Worm (Caenorhabditis elegans) whole organism, L1 larva: ENCODE results near the gene rec-8.

ENCODE experiments used
- C16A3.4 ChIP-seq: fragments of 150-350 bp; optimal IDR thresholded peaks from 2 replicates; lab custom pipeline; 2014; ENCODE audit warnings: missing biosample characterization, missing genetic modification characterization
- Y116A8C.19 ChIP-seq: sonication (generic microtip); optimal IDR thresholded peaks from 2 replicates; lab custom pipeline; 2016; ENCODE audit warnings: missing compliant biosample characterization, missing genetic modification characterization, borderline replicate concordance
- ama-1 ChIP-seq: fragments of 150-350 bp; optimal IDR thresholded peaks from 2 replicates; lab custom pipeline; 2014
- blmp-1 ChIP-seq: fragments of 150-350 bp; optimal IDR thresholded peaks from 2 replicates; lab custom pipeline; 2014; ENCODE audit warnings: missing biosample characterization, missing genetic modification characterization
- ceh-63 ChIP-seq: fragments of 200-800 bp; sonication (Bioruptor generic); optimal IDR thresholded peaks from 2 replicates; lab custom pipeline; 2018; ENCODE audit warnings: mild to moderate bottlenecking, missing genetic modification characterization, missing compliant biosample characterization
- ceh-8 ChIP-seq: fragments of 200-800 bp; sonication (Bioruptor generic); optimal IDR thresholded peaks from 2 replicates; lab custom pipeline; 2018; ENCODE audit warnings: mild to moderate bottlenecking, missing genetic modification characterization, moderate library complexity, missing compliant biosample characterization
- ceh-82 ChIP-seq, 3 experiments: fragments of 150-350 bp in 1 of 3; sonication (generic microtip) in 2 of 3; optimal IDR thresholded peaks; 2 replicates each; lab custom pipeline; 2014 to 2017; ENCODE audit warnings: missing biosample characterization in 3 of 3, missing genetic modification characterization in 3 of 3
- dpl-1 ChIP-seq, 3 experiments: fragments of 150-350 bp in 2 of 3; sonication (generic microtip) in 1 of 3; optimal IDR thresholded peaks; 2 replicates each; lab custom pipeline; 2014 to 2017; ENCODE audit warnings: missing biosample characterization in 3 of 3, missing genetic modification characterization in 3 of 3, missing genetic modification reagents in 3 of 3
- efl-1 ChIP-seq, 4 experiments: fragments of 150-350 bp; optimal IDR thresholded peaks in 3 of 4; peaks in 1 of 4; 1 replicate in 1 of 4; 2 replicates in 3 of 4; lab custom pipeline; 2014; ENCODE audit warnings: missing biosample characterization in 2 of 4, missing genetic modification characterization in 2 of 4, missing genetic modification reagents in 2 of 4
- efl-3 ChIP-seq: fragments of 200-800 bp; sonication (Bioruptor generic); optimal IDR thresholded peaks from 2 replicates; lab custom pipeline; 2018; ENCODE audit warnings: mild to moderate bottlenecking, missing genetic modification characterization, missing compliant biosample characterization
- egl-27 ChIP-seq, 2 experiments: fragments of 150-350 bp in 1 of 2; sonication (generic microtip); optimal IDR thresholded peaks; 3 replicates each; lab custom pipeline; 2017 to 2018; ENCODE audit warnings: missing biosample characterization in 2 of 2, missing genetic modification characterization in 2 of 2, missing genetic modification reagents in 2 of 2
- elt-3 ChIP-seq, 6 experiments: fragments of 150-350 bp in 1 of 6; sonication (generic microtip); optimal IDR thresholded peaks; 2 replicates each; lab custom pipeline; 2017 to 2018; ENCODE audit warnings: missing biosample characterization in 6 of 6, missing genetic modification characterization in 6 of 6, inconsistent platforms in 1 of 6
- fkh-4 ChIP-seq: sonication (generic microtip); optimal IDR thresholded peaks from 2 replicates; lab custom pipeline; 2016; ENCODE audit warnings: missing compliant biosample characterization, missing genetic modification characterization, borderline replicate concordance
- hlh-17 ChIP-seq: fragments of 200-800 bp; sonication (Bioruptor generic); optimal IDR thresholded peaks from 2 replicates; lab custom pipeline; 2018; ENCODE audit warnings: missing genetic modification characterization, mild to moderate bottlenecking, missing compliant biosample characterization, moderate library complexity, borderline replicate concordance
- hlh-4 ChIP-seq: sonication (generic microtip); optimal IDR thresholded peaks from 2 replicates; lab custom pipeline; 2016; ENCODE audit warnings: mild to moderate bottlenecking, missing genetic modification characterization, missing compliant biosample characterization
- lin-35 ChIP-seq, 2 experiments: fragments of 150-350 bp; optimal IDR thresholded peaks; 2 replicates each; lab custom pipeline; 2014; ENCODE audit warnings: missing biosample characterization in 2 of 2, missing genetic modification characterization in 2 of 2, missing genetic modification reagents in 2 of 2
- lsy-2 ChIP-seq, 2 experiments: fragments of 150-350 bp; optimal IDR thresholded peaks; 2 replicates each; lab custom pipeline; 2014; ENCODE audit warnings: missing biosample characterization in 2 of 2, missing genetic modification characterization in 2 of 2
- mab-9 ChIP-seq: fragments of 200-800 bp; sonication (Bioruptor generic); IDR thresholded peaks from 2 replicates; pipeline ENCODE4 v1.3.6; 2022; ENCODE audit warnings: missing genetic modification reagents, missing genetic modification characterization, missing compliant biosample characterization
- mdl-1 ChIP-seq, 2 experiments: fragments of 150-350 bp; optimal IDR thresholded peaks; 2 replicates each; lab custom pipeline; 2014 to 2017; ENCODE audit warnings: missing biosample characterization in 2 of 2, missing genetic modification characterization in 2 of 2, inconsistent platforms in 1 of 2
- mef-2 ChIP-seq: fragments of 150-350 bp; optimal IDR thresholded peaks from 2 replicates; lab custom pipeline; 2014; ENCODE audit warnings: missing biosample characterization, missing genetic modification characterization
- nhr-11 ChIP-seq: fragments of 150-350 bp; optimal IDR thresholded peaks from 2 replicates; lab custom pipeline; 2014; ENCODE audit warnings: missing biosample characterization, missing genetic modification characterization
- nhr-12 ChIP-seq: sonication (generic microtip); optimal IDR thresholded peaks from 2 replicates; lab custom pipeline; 2017; ENCODE audit warnings: missing biosample characterization, missing genetic modification characterization
- nhr-19 ChIP-seq: fragments of 200-800 bp; sonication (Bioruptor generic); conservative IDR thresholded peaks from 2 replicates; pipeline ENCODE4 v1.3.6; 2022; ENCODE audit warnings: missing genetic modification characterization, missing compliant biosample characterization
- nhr-237 ChIP-seq: fragments of 150-350 bp; optimal IDR thresholded peaks from 2 replicates; lab custom pipeline; 2014; ENCODE audit warnings: missing biosample characterization, missing genetic modification characterization
- nhr-47 ChIP-seq: sonication (generic microtip); optimal IDR thresholded peaks from 2 replicates; lab custom pipeline; 2016; ENCODE audit warnings: mild to moderate bottlenecking, missing genetic modification characterization, moderate library complexity, missing compliant biosample characterization
- nhr-71 ChIP-seq: sonication (generic microtip); optimal IDR thresholded peaks from 2 replicates; lab custom pipeline; 2016; ENCODE audit warnings: mild to moderate bottlenecking, missing genetic modification characterization, moderate library complexity, missing compliant biosample characterization
- nhr-76 ChIP-seq: sonication (generic microtip); optimal IDR thresholded peaks from 2 replicates; lab custom pipeline; 2017; ENCODE audit warnings: missing biosample characterization, missing genetic modification characterization
- nhr-84 ChIP-seq: sonication (generic microtip); optimal IDR thresholded peaks from 2 replicates; lab custom pipeline; 2017; ENCODE audit warnings: missing biosample characterization, missing genetic modification characterization
- pax-3 ChIP-seq: fragments of 200-800 bp; sonication (Bioruptor generic); optimal IDR thresholded peaks from 2 replicates; lab custom pipeline; 2018; ENCODE audit warnings: mild to moderate bottlenecking, missing genetic modification characterization, moderate library complexity, missing compliant biosample characterization
- skn-1 ChIP-seq: fragments of 150-350 bp; optimal IDR thresholded peaks from 2 replicates; lab custom pipeline; 2014; ENCODE audit warnings: missing biosample characterization, missing genetic modification characterization
- snpc-4 ChIP-seq: fragments of 150-350 bp; optimal IDR thresholded peaks from 2 replicates; lab custom pipeline; 2014; ENCODE audit warnings: missing biosample characterization, missing genetic modification characterization
- snu-23 ChIP-seq: sonication (generic microtip); optimal IDR thresholded peaks from 2 replicates; lab custom pipeline; 2016; ENCODE audit warnings: missing genetic modification characterization, missing compliant biosample characterization
- sptf-1 ChIP-seq: fragments of 150-350 bp; optimal IDR thresholded peaks from 2 replicates; lab custom pipeline; 2014; ENCODE audit warnings: missing biosample characterization, missing genetic modification characterization
- sup-37 ChIP-seq: fragments of 200-800 bp; sonication (Bioruptor generic); optimal IDR thresholded peaks from 2 replicates; lab custom pipeline; 2018; ENCODE audit warnings: mild to moderate bottlenecking, missing genetic modification characterization, missing compliant biosample characterization
- tlp-1 ChIP-seq: fragments of 150-350 bp; optimal IDR thresholded peaks from 2 replicates; lab custom pipeline; 2014; ENCODE audit warnings: missing biosample characterization, missing genetic modification characterization
- unc-130 ChIP-seq: fragments of 150-350 bp; optimal IDR thresholded peaks from 2 replicates; lab custom pipeline; 2017; ENCODE audit warnings: missing biosample characterization, missing genetic modification characterization, inconsistent platforms
- unc-86 ChIP-seq: sonication (generic microtip); optimal IDR thresholded peaks from 2 replicates; lab custom pipeline; 2016; ENCODE audit warnings: missing genetic modification characterization, missing compliant biosample characterization
- unc-98 ChIP-seq: fragments of 200-800 bp; sonication (Bioruptor generic); IDR thresholded peaks from 2 replicates; pipeline ENCODE4 v1.3.6; 2022; ENCODE audit warnings: missing genetic modification characterization, missing compliant biosample characterization

Gene rec-8

DNA sequence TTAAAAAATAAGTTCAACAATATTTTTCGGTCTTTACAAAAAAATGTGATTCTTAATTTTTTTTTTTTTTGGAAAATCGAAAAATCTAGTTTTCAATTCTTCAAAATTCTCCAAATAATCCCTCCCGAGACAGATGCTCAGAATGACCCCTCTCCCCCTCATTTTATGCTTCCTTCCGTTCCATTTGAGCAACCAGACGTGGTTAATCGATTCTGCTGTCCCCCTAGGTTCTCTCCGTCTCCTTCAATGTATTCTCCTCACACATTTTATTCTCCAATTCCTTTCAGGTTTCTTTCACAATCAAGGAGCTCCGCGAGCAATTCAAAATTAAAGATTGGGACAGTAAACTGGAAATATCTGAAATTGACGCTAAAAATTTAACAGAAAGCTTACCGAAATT lies 21.9 kb upstream of the rec-8 start:
- TF ChIP-seq mdl-1 (tag; optimal IDR thresholded peaks at IDR 0.05; lab: Kevin White, UChicago) (no peak), nhr-76 (tag; lab: Kevin White, UChicago) (no peak), mab-9 (GFP tag; lab: Robert Waterston, UW) (no peak), nhr-237 (no peak), fkh-4 (tag; lab: Kevin White, UChicago) (no peak), ceh-8 (GFP tag; lab: Kevin White, UChicago) (no peak), tlp-1 (tag; lab: Kevin White, UChicago) (no peak), nhr-12 (tag; lab: Kevin White, UChicago) (no peak)

DNA sequence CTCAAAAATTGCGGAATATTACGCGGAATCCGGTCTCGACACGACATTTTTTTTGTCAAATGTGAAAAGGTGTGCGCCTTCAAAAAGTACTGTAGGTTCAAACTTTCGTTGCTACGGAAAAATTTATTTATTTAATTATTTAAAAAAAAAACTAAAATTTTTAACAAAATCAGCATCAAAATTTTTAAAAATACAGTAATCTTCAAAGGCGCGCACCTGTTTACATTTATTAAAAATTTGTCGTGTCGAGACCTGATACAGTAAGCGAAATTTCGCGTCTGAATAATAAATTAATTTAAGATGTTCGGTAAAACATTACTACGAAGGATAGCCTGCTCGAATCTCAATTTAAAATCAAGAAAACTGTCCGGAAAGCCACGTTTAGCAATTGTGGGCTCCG lies 18.7 kb upstream of the rec-8 start, which contains the start of gene Y62E10A.6:
Y62E10A.6 (plus strand) TSS at position 301 of the 400 bp plus-strand sequence.
- TF ChIP-seq nhr-19 (GFP tag; lab: Robert Waterston, UW) (no peak), Y116A8C.19 (tag; lab: Kevin White, UChicago) (no peak), hlh-4 (tag; lab: Kevin White, UChicago) (no peak), egl-27 (tag; optimal IDR thresholded peaks at IDR 0.05; lab: Kevin White, UChicago) (no peak), hlh-17 (GFP tag; lab: Kevin White, UChicago) (no peak), nhr-71 (tag; lab: Kevin White, UChicago) (no peak)
- TF ChIP-seq, all 84 proteins: peak for 0

DNA sequence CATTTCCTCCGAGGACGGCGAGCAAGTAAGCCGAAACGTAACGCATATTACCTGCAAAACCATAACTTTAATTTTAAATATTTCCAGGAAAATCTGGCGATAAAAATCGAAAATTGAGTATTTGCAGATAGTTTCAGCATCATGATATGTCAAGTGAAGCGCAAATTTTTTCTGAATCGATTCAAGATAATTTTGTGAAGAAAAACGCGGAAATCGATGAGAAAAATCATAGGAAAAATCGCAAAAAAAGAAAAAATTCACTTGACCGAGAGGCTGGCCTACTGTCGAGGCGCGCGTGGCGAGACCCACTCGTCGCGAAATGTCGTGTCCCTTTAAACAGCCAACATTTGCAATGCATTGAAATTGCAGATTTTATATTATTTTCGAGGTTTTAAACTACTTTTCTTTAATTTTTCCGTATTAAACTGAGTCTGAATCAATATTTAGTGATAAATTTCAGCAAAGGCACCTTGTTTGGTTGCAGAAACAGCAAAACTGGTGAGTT lies 17.3 kb upstream of the rec-8 start, which contains the start of the genes rla-2, popl-7 and Y62E10A.24:
rla-2 (minus strand) TSS at position 51 of the 505 bp plus-strand sequence.
popl-7 (plus strand) TSS at position 455 of the 505 bp plus-strand sequence.
Y62E10A.24 (plus strand) TSS at position 476 of the 505 bp plus-strand sequence.
- no peak for TF ChIP-seq sptf-1
- no peak for TF ChIP-seq nhr-11 (tag; lab: Kevin White, UChicago)
- TF ChIP-seq unc-130 (tag; lab: Kevin White, UChicago): peak; percentile 14
- no peak for TF ChIP-seq mef-2 (tag; lab: Kevin White, UChicago)
- peak; percentile 8 for TF ChIP-seq nhr-47 (tag; lab: Kevin White, UChicago)
- peak; percentile 29 for TF ChIP-seq skn-1 (tag; lab: Kevin White, UChicago)
- TF ChIP-seq snu-23 (GFP tag; lab: Kevin White, UChicago): peak; percentile 35
- peak; percentile 40 to 71 for TF ChIP-seq lin-35 (GFP tag; optimal IDR thresholded peaks at IDR 0.05; lab: Kevin White, UChicago)
- peak in 2 of 3 experiments; percentile 10 to 33 for TF ChIP-seq ceh-82 (tag; optimal IDR thresholded peaks at IDR 0.05; lab: Kevin White, UChicago)
- peak; percentile 6 for TF ChIP-seq C16A3.4
- peak; percentile 32 to 50 for TF ChIP-seq efl-1 (optimal IDR thresholded peaks at IDR 0.05; lab: Kevin White, UChicago)
- TF ChIP-seq efl-1 (GFP tag; optimal IDR thresholded peaks at IDR 0.05 in 1 of 2; lab: Kevin White, UChicago): peak; percentile 41 to 95
- peak; percentile 28 for TF ChIP-seq blmp-1
- peak; percentile 6 to 39 (median 26) for TF ChIP-seq dpl-1 (GFP tag; optimal IDR thresholded peaks at IDR 0.05; lab: Kevin White, UChicago)
- peak; percentile 52 to 91 for TF ChIP-seq lsy-2 (tag; optimal IDR thresholded peaks at IDR 0.05; lab: Kevin White, UChicago)

DNA sequence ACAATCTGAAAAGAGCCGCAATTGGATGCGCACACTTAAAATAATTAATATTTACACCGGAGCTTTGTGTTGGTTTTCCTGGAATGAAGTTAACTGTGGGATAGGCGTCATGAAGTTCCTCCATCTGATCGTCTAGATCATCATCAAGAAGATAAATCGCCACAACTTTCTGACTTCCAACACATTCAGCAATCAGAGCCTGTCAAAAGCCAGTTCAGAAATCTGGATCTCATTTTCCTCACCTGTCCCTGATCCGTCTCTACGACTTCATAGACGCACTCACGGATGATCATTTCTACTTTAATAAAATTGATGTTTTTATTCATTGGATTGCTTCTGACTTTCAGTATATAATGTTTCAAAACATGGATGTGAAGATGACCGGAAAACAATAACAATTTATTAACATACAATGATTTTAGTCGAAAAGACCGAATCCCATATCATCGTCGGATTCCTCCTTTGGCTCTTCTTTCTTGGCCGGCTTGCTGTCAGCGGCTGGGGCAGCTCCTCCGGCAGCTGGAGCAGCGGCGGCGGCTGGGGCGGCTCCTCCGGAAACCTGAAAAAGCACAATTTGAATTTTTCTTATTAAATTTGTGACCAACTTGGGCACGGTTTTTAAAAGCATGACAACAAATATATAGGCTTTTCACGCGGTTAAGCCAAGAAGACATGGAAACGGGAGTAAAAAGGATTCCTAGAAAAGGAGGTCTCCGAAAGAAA lies 16.3 kb upstream of the rec-8 start, which contains the start of gene agt-1:
agt-1 (minus strand) TSS at position 293 of the 723 bp plus-strand sequence.
- TF ChIP-seq lsy-2 (tag; optimal IDR thresholded peaks at IDR 0.05; lab: Kevin White, UChicago): peak in 1 of 2 experiments; percentile 19
- TF ChIP-seq efl-1 (optimal IDR thresholded peaks at IDR 0.05; lab: Kevin White, UChicago): no peak
- peak in 1 of 2 experiments; percentile 87 for TF ChIP-seq efl-1 (GFP tag; optimal IDR thresholded peaks at IDR 0.05 in 1 of 2; lab: Kevin White, UChicago)
- no peak for TF ChIP-seq pax-3 (tag; lab: Kevin White, UChicago)

DNA sequence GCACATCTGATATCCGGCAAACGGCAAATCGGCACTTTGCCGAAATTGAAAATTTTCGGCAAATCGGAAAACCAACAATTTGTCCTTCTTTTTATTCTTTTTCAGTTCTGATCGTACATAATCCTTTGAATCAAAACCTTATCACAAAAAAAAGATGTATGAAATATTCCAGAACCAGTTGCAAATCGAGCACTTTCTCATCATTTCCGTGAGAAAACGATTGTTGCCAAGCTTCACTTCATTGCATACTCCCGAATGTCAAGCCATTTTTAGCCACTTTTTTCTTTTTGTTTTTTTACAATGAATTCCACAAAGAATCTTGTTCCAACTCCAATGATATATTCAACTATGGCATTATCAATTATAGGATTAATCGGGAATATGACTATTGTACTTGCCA lies 11.9 kb upstream of the rec-8 start, which contains the start of gene srsx-25:
srsx-25 (plus strand) TSS at position 301 of the 400 bp plus-strand sequence.
- no peak for TF ChIP-seq unc-98 (GFP tag; lab: Robert Waterston, UW)
- TF ChIP-seq Y116A8C.19 (tag; lab: Kevin White, UChicago): no peak
- TF ChIP-seq nhr-84 (tag; lab: Kevin White, UChicago): no peak
- no peak for TF ChIP-seq blmp-1
- TF ChIP-seq efl-3: no peak
- no peak for TF ChIP-seq nhr-19 (GFP tag; lab: Robert Waterston, UW)
- no peak for TF ChIP-seq snpc-4 (tag; lab: Kevin White, UChicago)
- TF ChIP-seq elt-3 (tag; optimal IDR thresholded peaks at IDR 0.05; lab: Kevin White, UChicago): no peak
- TF ChIP-seq ama-1: no peak
- no peak for TF ChIP-seq nhr-71 (tag; lab: Kevin White, UChicago)
- TF ChIP-seq unc-86 (tag; lab: Kevin White, UChicago): no peak
- TF ChIP-seq fkh-4 (tag; lab: Kevin White, UChicago): no peak
- TF ChIP-seq ceh-63 (GFP tag; lab: Kevin White, UChicago): no peak
- TF ChIP-seq sup-37 (GFP tag; lab: Kevin White, UChicago): no peak
